Worm (Caenorhabditis elegans) whole organism, mixed stage, embryonic: ENCODE data around the gene ddx-35.

Source experiments
- bed-3 ChIP-seq: fragments of 200-800 bp; sonication (Bioruptor generic); optimal IDR thresholded peaks from 3 replicates; lab custom pipeline; 2018; ENCODE audit warnings: mild to moderate bottlenecking, missing genetic modification characterization, moderate library complexity, missing compliant biosample characterization
- lin-13 ChIP-seq: fragments of 150-350 bp; optimal IDR thresholded peaks from 2 replicates; lab custom pipeline; 2014; ENCODE audit warnings: missing biosample characterization, missing genetic modification characterization
- lin-32 ChIP-seq: fragments of 200-800 bp; sonication (Bioruptor generic); optimal IDR thresholded peaks from 2 replicates; lab custom pipeline; 2018; ENCODE audit warnings: mild to moderate bottlenecking, missing genetic modification characterization, missing compliant biosample characterization
- nhr-28 ChIP-seq: fragments of 150-350 bp; optimal IDR thresholded peaks from 2 replicates; lab custom pipeline; 2014; ENCODE audit warnings: missing biosample characterization, missing genetic modification characterization
- pha-4 ChIP-seq: fragments of 150-350 bp; optimal IDR thresholded peaks from 2 replicates; lab custom pipeline; 2018; ENCODE audit warnings: missing biosample characterization, missing genetic modification reagents, missing genetic modification characterization
- sem-2 ChIP-seq: fragments of 200-800 bp; sonication (Bioruptor generic); optimal IDR thresholded peaks from 2 replicates; lab custom pipeline; 2018; ENCODE audit warnings: mild to moderate bottlenecking, missing genetic modification characterization, missing compliant biosample characterization
- tbx-8 ChIP-seq: fragments of 200-800 bp; sonication (Bioruptor generic); optimal IDR thresholded peaks from 2 replicates; lab custom pipeline; 2018; ENCODE audit warnings: mild to moderate bottlenecking, missing genetic modification characterization, moderate library complexity, missing compliant biosample characterization
- unc-39 ChIP-seq: fragments of 150-350 bp; optimal IDR thresholded peaks from 2 replicates; lab custom pipeline; 2014; ENCODE audit warnings: missing biosample characterization, missing genetic modification characterization
- unc-62 ChIP-seq: fragments of 150-350 bp; optimal IDR thresholded peaks from 2 replicates; lab custom pipeline; 2014; ENCODE audit warnings: missing biosample characterization, missing genetic modification reagents, missing genetic modification characterization
- ztf-11 ChIP-seq: fragments of 150-350 bp; optimal IDR thresholded peaks from 2 replicates; lab custom pipeline; 2014; ENCODE audit warnings: missing biosample characterization, missing genetic modification characterization

- TF ChIP-seq unc-62 (GFP tag; lab: Kevin White, UChicago) (no peak), sem-2 (GFP tag; lab: Kevin White, UChicago) (no peak), unc-39 (tag; lab: Kevin White, UChicago) (no peak), nhr-28 (tag; lab: Kevin White, UChicago) (no peak), ztf-11 (tag; lab: Kevin White, UChicago) (no peak), lin-32 (no peak), bed-3 (no peak), pha-4 (tag; lab: Kevin White, UChicago) (no peak), lin-13 (tag; lab: Kevin White, UChicago) (peak; percentile 25), tbx-8 (GFP tag; lab: Kevin White, UChicago) (no peak)
These were observed 21.3 kb downstream of the ddx-35 start, which contains the start of gene snf-6 for ce11 chrIII:1532777-1533473.
